Fruit fly (Drosophila melanogaster) whole organism, adult: ENCODE measurements around the gene Ptpmeg2.

Experiments
- CG11617 ChIP-seq: fragments of 200-800 bp; sonication (Bioruptor generic); optimal IDR thresholded peaks from 2 replicates; lab custom pipeline; 2017; ENCODE audit warnings: mild to moderate bottlenecking, missing biosample characterization, missing genetic modification reagents, missing genetic modification characterization
- CG12768 ChIP-seq: fragments of 200-800 bp; sonication (Bioruptor generic); optimal IDR thresholded peaks from 2 replicates; lab custom pipeline; 2017; ENCODE audit warnings: missing biosample characterization, missing genetic modification characterization, mild to moderate bottlenecking, moderate library complexity, missing genetic modification reagents
- CG14711 ChIP-seq: fragments of 200-800 bp; sonication (Bioruptor generic); optimal IDR thresholded peaks from 2 replicates; lab custom pipeline; 2018; ENCODE audit warnings: missing biosample characterization, mild to moderate bottlenecking, missing genetic modification characterization, moderate library complexity
- CG1620 ChIP-seq: fragments of 200-800 bp; sonication (Bioruptor generic); optimal IDR thresholded peaks from 2 replicates; lab custom pipeline; 2016; ENCODE audit warnings: missing biosample characterization, missing genetic modification characterization
- CG33017 ChIP-seq: fragments of 200-800 bp; sonication (Bioruptor generic); optimal IDR thresholded peaks from 2 replicates; lab custom pipeline; 2018; ENCODE audit warnings: missing biosample characterization, mild to moderate bottlenecking, missing genetic modification characterization, moderate library complexity
- CG5204 ChIP-seq: fragments of 200-800 bp; sonication (Bioruptor generic); optimal IDR thresholded peaks from 2 replicates; lab custom pipeline; 2016; ENCODE audit warnings: missing biosample characterization, missing genetic modification characterization
- CG7045 ChIP-seq: fragments of 200-800 bp; sonication (Bioruptor generic); optimal IDR thresholded peaks from 2 replicates; lab custom pipeline; 2017; ENCODE audit warnings: missing biosample characterization, mild to moderate bottlenecking, missing genetic modification characterization
- CG7101 ChIP-seq: fragments of 200-800 bp; sonication (Bioruptor generic); optimal IDR thresholded peaks from 2 replicates; lab custom pipeline; 2018; ENCODE audit warnings: missing biosample characterization, mild to moderate bottlenecking, missing genetic modification characterization, moderate library complexity
- Clk ChIP-seq: fragments of 200-800 bp; sonication (Bioruptor generic); optimal IDR thresholded peaks from 2 replicates; lab custom pipeline; 2017; ENCODE audit warnings: missing biosample characterization, missing genetic modification characterization
- Crg-1 ChIP-seq: fragments of 200-800 bp; sonication (Bioruptor generic); optimal IDR thresholded peaks from 2 replicates; lab custom pipeline; 2016; ENCODE audit warnings: missing biosample characterization, missing genetic modification characterization
- Hr96 ChIP-seq: fragments of 200-800 bp; sonication (Bioruptor generic); optimal IDR thresholded peaks from 2 replicates; lab custom pipeline; 2016; ENCODE audit warnings: missing biosample characterization, missing genetic modification characterization
- Mnt ChIP-seq: fragments of 200-800 bp; sonication (Bioruptor generic); optimal IDR thresholded peaks from 2 replicates; lab custom pipeline; 2016; ENCODE audit warnings: missing biosample characterization, mild to moderate bottlenecking, missing genetic modification characterization
- bab1 ChIP-seq: fragments of 200-800 bp; sonication (Bioruptor generic); optimal IDR thresholded peaks from 3 replicates; lab custom pipeline; 2019; ENCODE audit warnings: missing biosample characterization, mild to moderate bottlenecking, missing genetic modification characterization, moderate library complexity
- cic ChIP-seq: fragments of 200-800 bp; sonication (Bioruptor generic); optimal IDR thresholded peaks from 2 replicates; lab custom pipeline; 2017; ENCODE audit warnings: missing biosample characterization, mild to moderate bottlenecking, missing genetic modification characterization, moderate library complexity
- cnc ChIP-seq, 2 experiments: fragments of >200 bp; optimal IDR thresholded peaks; 2 replicates each; lab custom pipeline; 2017
- kay ChIP-seq: fragments of 200-800 bp; sonication (Bioruptor generic); peaks from one replicate; lab custom pipeline; 2016; ENCODE audit warnings: missing biosample characterization, missing genetic modification characterization, borderline replicate concordance
- ovo ChIP-seq: fragments of 200-800 bp; sonication (Bioruptor generic); optimal IDR thresholded peaks from 2 replicates; lab custom pipeline; 2016; ENCODE audit warnings: missing biosample characterization, missing genetic modification characterization
- pad ChIP-seq: fragments of 200-800 bp; sonication (Bioruptor generic); optimal IDR thresholded peaks from 3 replicates; lab custom pipeline; 2017; ENCODE audit warnings: missing biosample characterization, missing genetic modification characterization, mild to moderate bottlenecking, moderate library complexity, missing genetic modification reagents
- tj ChIP-seq: fragments of 200-800 bp; sonication (Bioruptor generic); optimal IDR thresholded peaks from 3 replicates; lab custom pipeline; 2017; ENCODE audit warnings: missing biosample characterization, mild to moderate bottlenecking, missing genetic modification characterization, moderate library complexity
- toe ChIP-seq: fragments of 200-800 bp; sonication (Bioruptor generic); optimal IDR thresholded peaks from 2 replicates; lab custom pipeline; 2016; ENCODE audit warnings: missing biosample characterization, missing genetic modification characterization

Ptpmeg2 gene

dm6 chrX:9599158-9600082, 59.5 kb downstream of the Ptpmeg2 start:
- TF ChIP-seq cic (GFP tag; lab: Kevin White, UChicago) (no peak), CG33017 (tag; lab: Kevin White, UChicago) (no peak), Mnt (GFP tag; lab: Kevin White, UChicago) (peak; percentile 44), Clk (GFP tag; lab: Kevin White, UChicago) (no peak), ovo (GFP tag; lab: Kevin White, UChicago) (peak; percentile 96), CG7101 (tag; lab: Kevin White, UChicago) (no peak)

- TF ChIP-seq kay (GFP tag; lab: Kevin White, UChicago) = no peak
- TF ChIP-seq cnc (optimal IDR thresholded peaks at IDR 0.05; lab: Kevin White, UChicago) = no peak
- no peak for TF ChIP-seq bab1 (GFP tag; lab: Kevin White, UChicago)
Measured at dm6 chrX:9598106-9598505, 60.8 kb downstream of the Ptpmeg2 start.

DNA sequence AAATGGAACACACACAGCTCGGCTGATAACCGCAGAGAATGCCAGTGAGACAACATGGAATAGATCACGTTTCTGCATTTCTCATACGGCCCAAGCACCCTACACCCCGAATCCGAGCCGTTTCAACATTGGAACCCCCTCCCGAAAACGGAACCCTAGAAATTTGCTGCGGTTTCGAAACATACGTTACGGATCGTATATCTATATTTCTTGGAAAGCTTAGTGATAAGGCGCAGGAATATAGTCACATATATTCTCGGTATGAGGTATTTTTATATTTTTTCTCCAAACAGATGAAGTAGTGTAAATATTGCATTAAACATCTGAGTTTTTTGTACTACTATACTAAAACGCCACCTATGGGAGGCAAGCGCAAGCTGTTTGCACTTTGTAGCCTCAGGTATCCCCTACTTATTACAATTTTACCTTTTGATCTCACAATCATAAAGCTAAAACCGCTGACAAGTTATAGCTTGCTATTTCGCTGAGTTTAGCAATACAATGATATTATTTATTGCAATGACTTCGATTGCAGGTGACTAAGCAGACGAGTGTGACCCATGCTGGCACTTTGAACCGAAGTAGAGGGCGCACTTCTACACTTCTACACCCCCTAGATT, 63.5 kb downstream of the Ptpmeg2 start:
- TF ChIP-seq CG11617 (peak; percentile 16), CG7101 (tag; lab: Kevin White, UChicago) (no peak), toe (GFP tag; lab: Kevin White, UChicago) (no peak), Mnt (GFP tag; lab: Kevin White, UChicago) (no peak), kay (GFP tag; lab: Kevin White, UChicago) (no peak), CG14711 (tag; lab: Kevin White, UChicago) (no peak), CG5204 (GFP tag; lab: Kevin White, UChicago) (no peak), Crg-1 (GFP tag; lab: Kevin White, UChicago) (peak; percentile 10), tj (GFP tag; lab: Kevin White, UChicago) (peak; percentile 95), cic (GFP tag; lab: Kevin White, UChicago) (no peak), CG7045 (GFP tag; lab: Kevin White, UChicago) (no peak), pad (GFP tag; lab: Kevin White, UChicago) (peak; percentile 10), CG1620 (GFP tag; lab: Kevin White, UChicago) (no peak), CG12768 (GFP tag; lab: Kevin White, UChicago) (no peak), Hr96 (GFP tag; lab: Kevin White, UChicago) (no peak), CG33017 (tag; lab: Kevin White, UChicago) (no peak), bab1 (GFP tag; lab: Kevin White, UChicago) (peak; percentile 43), ovo (GFP tag; lab: Kevin White, UChicago) (no peak), cnc (optimal IDR thresholded peaks at IDR 0.05; lab: Kevin White, UChicago) (no peak), Clk (GFP tag; lab: Kevin White, UChicago) (no peak)

dm6 chrX:9594446-9594845, 64.5 kb downstream of the Ptpmeg2 start:
- peak; percentile 89 for TF ChIP-seq tj (GFP tag; lab: Kevin White, UChicago)
- TF ChIP-seq cnc (optimal IDR thresholded peaks at IDR 0.05; lab: Kevin White, UChicago) = no peak
- TF ChIP-seq Crg-1 (GFP tag; lab: Kevin White, UChicago) = no peak
- TF ChIP-seq ovo (GFP tag; lab: Kevin White, UChicago) = no peak
- peak; percentile 11 for TF ChIP-seq kay (GFP tag; lab: Kevin White, UChicago)

DNA sequence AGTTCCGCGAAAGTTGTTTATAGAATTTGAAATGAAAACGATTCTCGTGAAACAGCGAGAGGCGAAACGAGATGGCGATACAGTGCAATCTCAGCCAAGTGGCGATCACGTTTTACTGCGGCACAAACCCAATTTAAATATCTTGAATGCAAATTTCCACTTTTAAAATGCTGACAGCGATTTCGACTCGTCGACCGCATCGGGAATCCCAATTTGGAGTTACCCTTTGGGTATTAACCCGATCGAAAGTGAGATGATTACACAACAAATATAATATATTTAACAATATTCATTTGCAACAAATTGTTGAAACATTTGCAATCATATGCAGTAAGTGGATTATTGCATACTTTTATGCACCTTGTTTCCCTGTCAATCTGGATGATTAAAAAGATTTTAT, 68.4 kb downstream of the Ptpmeg2 start:
- no peak for TF ChIP-seq CG1620 (GFP tag; lab: Kevin White, UChicago)
- TF ChIP-seq kay (GFP tag; lab: Kevin White, UChicago) = peak; percentile 11
- no peak for TF ChIP-seq CG33017 (tag; lab: Kevin White, UChicago)
- no peak for TF ChIP-seq CG7101 (tag; lab: Kevin White, UChicago)
- no peak for TF ChIP-seq CG7045 (GFP tag; lab: Kevin White, UChicago)
- TF ChIP-seq toe (GFP tag; lab: Kevin White, UChicago) = no peak
- TF ChIP-seq CG14711 (tag; lab: Kevin White, UChicago) = no peak
- no peak for TF ChIP-seq CG11617

DNA sequence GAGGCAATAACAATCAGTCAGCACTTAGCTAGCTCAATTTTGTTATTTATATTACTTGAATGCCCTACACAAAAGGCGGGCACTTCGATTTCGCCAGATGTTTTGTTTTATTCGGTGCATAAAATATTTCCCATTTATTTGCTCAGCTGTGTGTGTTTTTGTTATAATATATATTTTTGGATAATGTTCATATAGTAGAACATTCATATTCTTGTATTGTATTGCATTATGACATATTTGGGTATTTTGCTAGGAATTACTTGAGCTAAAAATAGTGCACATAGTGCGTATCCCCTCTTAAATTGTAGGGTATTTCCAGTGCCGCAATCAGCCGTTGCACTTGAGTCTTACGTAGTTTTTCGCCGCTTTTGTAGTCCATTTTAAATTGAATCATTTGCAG, 69.0 kb downstream of the Ptpmeg2 start:
- TF ChIP-seq cic (GFP tag; lab: Kevin White, UChicago) (peak; percentile 57), Crg-1 (GFP tag; lab: Kevin White, UChicago) (peak; percentile 46), bab1 (GFP tag; lab: Kevin White, UChicago) (peak; percentile 95), CG7101 (tag; lab: Kevin White, UChicago) (peak; percentile 92), CG14711 (tag; lab: Kevin White, UChicago) (peak; percentile 82), CG12768 (GFP tag; lab: Kevin White, UChicago) (peak; percentile 80), kay (GFP tag; lab: Kevin White, UChicago) (no peak), CG33017 (tag; lab: Kevin White, UChicago) (peak; percentile 85), CG1620 (GFP tag; lab: Kevin White, UChicago) (peak; percentile 77), ovo (GFP tag; lab: Kevin White, UChicago) (peak; percentile 68), CG11617 (peak; percentile 93), Hr96 (GFP tag; lab: Kevin White, UChicago) (peak; percentile 70), Mnt (GFP tag; lab: Kevin White, UChicago) (peak; percentile 68), tj (GFP tag; lab: Kevin White, UChicago) (peak; percentile 88), toe (GFP tag; lab: Kevin White, UChicago) (peak; percentile 64), CG7045 (GFP tag; lab: Kevin White, UChicago) (peak; percentile 81), Clk (GFP tag; lab: Kevin White, UChicago) (peak; percentile 40), CG5204 (GFP tag; lab: Kevin White, UChicago) (peak; percentile 79), cnc (optimal IDR thresholded peaks at IDR 0.05; lab: Kevin White, UChicago) (no peak), pad (GFP tag; lab: Kevin White, UChicago) (peak; percentile 78)
